Worm (Caenorhabditis elegans) whole organism, L1 larva: Measurements from ENCODE around the gene C34F6.12.

Experiments
- C16A3.4 ChIP-seq: fragments of 150-350 bp; optimal IDR thresholded peaks from 2 replicates; lab custom pipeline; 2014; ENCODE audit warnings: missing biosample characterization, missing genetic modification characterization
- Y116A8C.19 ChIP-seq: sonication (generic microtip); optimal IDR thresholded peaks from 2 replicates; lab custom pipeline; 2016; ENCODE audit warnings: missing compliant biosample characterization, missing genetic modification characterization, borderline replicate concordance
- aha-1 ChIP-seq: fragments of 150-350 bp; optimal IDR thresholded peaks from 2 replicates; lab custom pipeline; 2014; ENCODE audit warnings: missing biosample characterization, missing genetic modification characterization
- aly-2 ChIP-seq: fragments of 150-350 bp; optimal IDR thresholded peaks from 2 replicates; lab custom pipeline; 2014; ENCODE audit warnings: missing biosample characterization, missing genetic modification characterization
- ama-1 ChIP-seq: fragments of 150-350 bp; optimal IDR thresholded peaks from 2 replicates; lab custom pipeline; 2014
- blmp-1 ChIP-seq: fragments of 150-350 bp; optimal IDR thresholded peaks from 2 replicates; lab custom pipeline; 2014; ENCODE audit warnings: missing biosample characterization, missing genetic modification characterization
- ceh-63 ChIP-seq: fragments of 200-800 bp; sonication (Bioruptor generic); optimal IDR thresholded peaks from 2 replicates; lab custom pipeline; 2018; ENCODE audit warnings: mild to moderate bottlenecking, missing genetic modification characterization, missing compliant biosample characterization
- ceh-8 ChIP-seq: fragments of 200-800 bp; sonication (Bioruptor generic); optimal IDR thresholded peaks from 2 replicates; lab custom pipeline; 2018; ENCODE audit warnings: mild to moderate bottlenecking, missing genetic modification characterization, moderate library complexity, missing compliant biosample characterization
- ceh-88 ChIP-seq: fragments of 200-800 bp; sonication (Bioruptor generic); IDR thresholded peaks from 2 replicates; pipeline ENCODE4 v1.3.6; 2022; ENCODE audit warnings: missing genetic modification characterization, missing compliant biosample characterization
- ceh-90 ChIP-seq: sonication (generic microtip); optimal IDR thresholded peaks from 2 replicates; lab custom pipeline; 2016; ENCODE audit warnings: missing genetic modification characterization, missing compliant biosample characterization
- dpl-1 ChIP-seq, 3 experiments: fragments of 150-350 bp in 2 of 3; sonication (generic microtip) in 1 of 3; optimal IDR thresholded peaks; 2 replicates each; lab custom pipeline; 2014 to 2017; ENCODE audit warnings: missing biosample characterization in 3 of 3, missing genetic modification characterization in 3 of 3, missing genetic modification reagents in 3 of 3
- dsc-1 ChIP-seq: sonication (generic microtip); optimal IDR thresholded peaks from 2 replicates; lab custom pipeline; 2016; ENCODE audit warnings: mild to moderate bottlenecking, missing genetic modification characterization, missing compliant biosample characterization
- efl-1 ChIP-seq, 4 experiments: fragments of 150-350 bp; optimal IDR thresholded peaks in 3 of 4; peaks in 1 of 4; 1 replicate in 1 of 4; 2 replicates in 3 of 4; lab custom pipeline; 2014; ENCODE audit warnings: missing biosample characterization in 2 of 4, missing genetic modification characterization in 2 of 4, missing genetic modification reagents in 2 of 4
- fkh-10 ChIP-seq: sonication (generic microtip); optimal IDR thresholded peaks from 2 replicates; lab custom pipeline; 2017; ENCODE audit warnings: missing biosample characterization, missing genetic modification reagents, missing genetic modification characterization
- fkh-8 ChIP-seq: sonication (generic microtip); optimal IDR thresholded peaks from 2 replicates; lab custom pipeline; 2016; ENCODE audit warnings: mild to moderate bottlenecking, missing genetic modification characterization, missing compliant biosample characterization
- hlh-4 ChIP-seq: sonication (generic microtip); optimal IDR thresholded peaks from 2 replicates; lab custom pipeline; 2016; ENCODE audit warnings: mild to moderate bottlenecking, missing genetic modification characterization, missing compliant biosample characterization
- jun-1 ChIP-seq: fragments of 150-350 bp; optimal IDR thresholded peaks from 2 replicates; lab custom pipeline; 2014; ENCODE audit warnings: missing biosample characterization, missing genetic modification reagents, missing genetic modification characterization
- lin-39 ChIP-seq: fragments of 150-350 bp; optimal IDR thresholded peaks from 2 replicates; lab custom pipeline; 2014; ENCODE audit warnings: missing biosample characterization, missing genetic modification reagents, missing genetic modification characterization
- mab-9 ChIP-seq: fragments of 200-800 bp; sonication (Bioruptor generic); IDR thresholded peaks from 2 replicates; pipeline ENCODE4 v1.3.6; 2022; ENCODE audit warnings: missing genetic modification reagents, missing genetic modification characterization, missing compliant biosample characterization
- nhr-12 ChIP-seq: sonication (generic microtip); optimal IDR thresholded peaks from 2 replicates; lab custom pipeline; 2017; ENCODE audit warnings: missing biosample characterization, missing genetic modification characterization
- nhr-28 ChIP-seq: fragments of 150-350 bp; optimal IDR thresholded peaks from 2 replicates; lab custom pipeline; 2014; ENCODE audit warnings: missing biosample characterization, missing genetic modification characterization
- nhr-71 ChIP-seq: sonication (generic microtip); optimal IDR thresholded peaks from 2 replicates; lab custom pipeline; 2016; ENCODE audit warnings: mild to moderate bottlenecking, missing genetic modification characterization, moderate library complexity, missing compliant biosample characterization
- nhr-77 ChIP-seq: fragments of 150-350 bp; optimal IDR thresholded peaks from 2 replicates; lab custom pipeline; 2014; ENCODE audit warnings: missing biosample characterization, missing genetic modification characterization
- nhr-85 ChIP-seq: sonication (generic microtip); peaks from one replicate; lab custom pipeline; 2016; ENCODE audit warnings: missing genetic modification characterization, inconsistent platforms, missing compliant biosample characterization
- skn-1 ChIP-seq: fragments of 150-350 bp; optimal IDR thresholded peaks from 2 replicates; lab custom pipeline; 2014; ENCODE audit warnings: missing biosample characterization, missing genetic modification characterization
- sox-4 ChIP-seq: sonication (generic microtip); optimal IDR thresholded peaks from 2 replicates; lab custom pipeline; 2016; ENCODE audit warnings: missing genetic modification characterization, missing compliant biosample characterization
- tlp-1 ChIP-seq: fragments of 150-350 bp; optimal IDR thresholded peaks from 2 replicates; lab custom pipeline; 2014; ENCODE audit warnings: missing biosample characterization, missing genetic modification characterization
- unc-130 ChIP-seq: fragments of 150-350 bp; optimal IDR thresholded peaks from 2 replicates; lab custom pipeline; 2017; ENCODE audit warnings: missing biosample characterization, missing genetic modification characterization, inconsistent platforms
- unc-30 ChIP-seq: sonication (generic microtip); optimal IDR thresholded peaks from 2 replicates; lab custom pipeline; 2017; ENCODE audit warnings: missing biosample characterization, missing genetic modification characterization
- unc-62 ChIP-seq: fragments of 150-350 bp; optimal IDR thresholded peaks from 2 replicates; lab custom pipeline; 2014; ENCODE audit warnings: missing biosample characterization, missing genetic modification reagents, missing genetic modification characterization
- unc-86 ChIP-seq: sonication (generic microtip); optimal IDR thresholded peaks from 2 replicates; lab custom pipeline; 2016; ENCODE audit warnings: missing genetic modification characterization, missing compliant biosample characterization
- unc-98 ChIP-seq: fragments of 200-800 bp; sonication (Bioruptor generic); IDR thresholded peaks from 2 replicates; pipeline ENCODE4 v1.3.6; 2022; ENCODE audit warnings: missing genetic modification characterization, missing compliant biosample characterization
- xbp-1 ChIP-seq: sonication (generic microtip); optimal IDR thresholded peaks from 2 replicates; lab custom pipeline; 2016; ENCODE audit warnings: missing genetic modification characterization, missing compliant biosample characterization
- zip-4 ChIP-seq: fragments of 200-800 bp; sonication (Bioruptor generic); optimal IDR thresholded peaks from 2 replicates; lab custom pipeline; 2018; ENCODE audit warnings: mild to moderate bottlenecking, missing genetic modification characterization, moderate library complexity, missing compliant biosample characterization

C34F6.12 gene

ce11 chrX:11206953-11207352 lies 19.5 kb downstream of the C34F6.12 start, which contains the start of gene hst-2 (continued):
- peak; percentile 88 for TF ChIP-seq mab-9 (GFP tag; lab: Robert Waterston, UW)
- peak; percentile 95 for TF ChIP-seq dsc-1 (tag; lab: Kevin White, UChicago)
- peak; percentile 83 for TF ChIP-seq sox-4
- TF ChIP-seq unc-130 (tag; lab: Kevin White, UChicago), result peak; percentile 96
- TF ChIP-seq nhr-77 (tag; lab: Kevin White, UChicago), result peak; percentile 88
- no peak for TF ChIP-seq ceh-90 (tag; lab: Kevin White, UChicago)

ce11 chrX:11203773-11204172 lies 22.7 kb downstream of the C34F6.12 start, which contains the start of gene C34F6.11:
C34F6.11 (minus strand) TSS chrX:11203932.
- no peak for TF ChIP-seq C16A3.4 (tag; lab: Kevin White, UChicago)
- TF ChIP-seq efl-1 (optimal IDR thresholded peaks at IDR 0.05; lab: Kevin White, UChicago), result no peak
- TF ChIP-seq efl-1 (GFP tag; optimal IDR thresholded peaks at IDR 0.05 in 1 of 2; lab: Kevin White, UChicago), result peak in 1 of 2 experiments; percentile 82

ce11 chrX:11201165-11201564 lies 25.3 kb downstream of the C34F6.12 start, which contains the start of gene col-179:
col-179 (plus strand) TSS chrX:11201465.
- TF ChIP-seq unc-30 (tag; lab: Kevin White, UChicago) (no peak), unc-86 (tag; lab: Kevin White, UChicago) (no peak), skn-1 (tag; lab: Kevin White, UChicago) (no peak), nhr-71 (tag; lab: Kevin White, UChicago) (no peak), Y116A8C.19 (tag; lab: Kevin White, UChicago) (no peak), ceh-88 (no peak), nhr-85 (tag; lab: Kevin White, UChicago) (no peak), ceh-8 (no peak), lin-39 (tag; lab: Kevin White, UChicago) (no peak), fkh-10 (GFP tag; lab: Kevin White, UChicago) (no peak), blmp-1 (tag; lab: Kevin White, UChicago) (no peak), nhr-28 (tag; lab: Kevin White, UChicago) (no peak)

- TF ChIP-seq aha-1 (tag; lab: Kevin White, UChicago), result no peak
These were observed 27.3 kb downstream of the C34F6.12 start, which contains the start of gene col-178 for ce11 chrX:11199155-11199554. col-178 (plus strand) TSS chrX:11199455.

ce11 chrX:11196741-11197140 lies 29.8 kb downstream of the C34F6.12 start, which contains the start of gene C34F6.1:
C34F6.1 (minus strand) TSS chrX:11196841.
- no peak for TF ChIP-seq sox-4
- TF ChIP-seq nhr-77 (tag; lab: Kevin White, UChicago), result no peak
- no peak for TF ChIP-seq fkh-8 (tag; lab: Kevin White, UChicago)
- no peak for TF ChIP-seq hlh-4 (tag; lab: Kevin White, UChicago)
- no peak for TF ChIP-seq zip-4 (GFP tag; lab: Kevin White, UChicago)
- TF ChIP-seq tlp-1 (tag; lab: Kevin White, UChicago), result no peak
- no peak for TF ChIP-seq unc-98 (GFP tag; lab: Robert Waterston, UW)
- no peak for TF ChIP-seq nhr-85 (tag; lab: Kevin White, UChicago)
- no peak for TF ChIP-seq dpl-1 (GFP tag; optimal IDR thresholded peaks at IDR 0.05; lab: Kevin White, UChicago)
- TF ChIP-seq efl-1 (optimal IDR thresholded peaks at IDR 0.05; lab: Kevin White, UChicago), result no peak
- no peak for TF ChIP-seq efl-1 (GFP tag; optimal IDR thresholded peaks at IDR 0.05 in 1 of 2; lab: Kevin White, UChicago)
- TF ChIP-seq nhr-12 (tag; lab: Kevin White, UChicago), result no peak
- no peak for TF ChIP-seq unc-62 (GFP tag; lab: Kevin White, UChicago)
- no peak for TF ChIP-seq jun-1 (tag; lab: Kevin White, UChicago)
- TF ChIP-seq dsc-1 (tag; lab: Kevin White, UChicago), result no peak
- no peak for TF ChIP-seq C16A3.4 (tag; lab: Kevin White, UChicago)
- no peak for TF ChIP-seq ama-1 (lab: Kevin White, UChicago)
- no peak for TF ChIP-seq aly-2
- no peak for TF ChIP-seq xbp-1 (tag; lab: Kevin White, UChicago)
- no peak for TF ChIP-seq ceh-63
